Fruit fly (Drosophila melanogaster) S2 (cell line): ENCODE data around the gene CG15252.

Source experiments
- CG8478 ChIP-seq: fragments of >200 bp; optimal IDR thresholded peaks from 2 replicates; lab custom pipeline; 2018
- CTCF ChIP-seq, 2 experiments: fragments of >200 bp; optimal IDR thresholded peaks; 2 replicates each; lab custom pipeline; 2018

CG15252 gene

DNA sequence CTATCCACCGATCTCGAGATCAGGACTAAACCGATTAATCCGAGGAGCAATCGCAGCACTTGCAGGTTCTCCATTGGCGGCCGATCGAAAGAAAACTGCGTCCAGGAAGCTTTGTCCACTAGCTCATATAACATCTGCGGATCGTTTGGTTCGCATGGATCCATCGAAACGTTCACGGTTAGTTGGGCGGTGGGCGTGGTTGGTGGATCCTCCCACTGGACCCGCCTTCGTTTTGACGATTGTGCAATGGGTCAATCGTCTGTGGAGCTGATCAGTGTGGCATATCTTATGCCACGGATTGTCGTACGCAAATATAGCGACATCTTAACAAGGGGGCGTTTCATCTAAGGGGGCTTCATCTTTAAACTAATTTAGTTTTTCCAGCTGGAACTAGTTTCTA is at the start of gene CG15252:
CG15252 (minus strand) TSS at position 101 of the 400 bp plus-strand sequence.
- no peak for TF ChIP-seq CG8478
- no peak for TF ChIP-seq CTCF (optimal IDR thresholded peaks at IDR 0.05; lab: Kevin White, UChicago)

DNA sequence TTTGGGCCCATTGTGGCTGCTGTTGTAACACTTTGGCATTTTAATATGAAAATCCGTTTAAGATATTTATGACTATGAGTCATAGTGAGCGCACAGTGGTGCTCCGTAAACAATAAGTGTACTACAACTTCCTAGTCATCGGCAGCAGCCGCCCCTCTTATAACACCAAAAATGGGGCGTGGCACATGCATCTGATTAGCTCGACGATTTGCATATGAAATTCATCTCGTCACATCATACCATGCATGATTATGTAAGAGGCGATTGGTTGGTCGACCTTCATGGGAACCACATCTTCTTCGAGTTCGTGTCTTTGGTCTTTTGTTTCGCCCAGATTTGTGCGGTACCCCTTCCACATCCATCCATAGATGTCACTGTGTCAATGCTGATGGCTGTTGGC is 49.4 kb upstream of the CG15252 start:
- TF ChIP-seq CTCF (optimal IDR thresholded peaks at IDR 0.05; lab: Kevin White, UChicago) (no peak), CG8478 (no peak)

DNA sequence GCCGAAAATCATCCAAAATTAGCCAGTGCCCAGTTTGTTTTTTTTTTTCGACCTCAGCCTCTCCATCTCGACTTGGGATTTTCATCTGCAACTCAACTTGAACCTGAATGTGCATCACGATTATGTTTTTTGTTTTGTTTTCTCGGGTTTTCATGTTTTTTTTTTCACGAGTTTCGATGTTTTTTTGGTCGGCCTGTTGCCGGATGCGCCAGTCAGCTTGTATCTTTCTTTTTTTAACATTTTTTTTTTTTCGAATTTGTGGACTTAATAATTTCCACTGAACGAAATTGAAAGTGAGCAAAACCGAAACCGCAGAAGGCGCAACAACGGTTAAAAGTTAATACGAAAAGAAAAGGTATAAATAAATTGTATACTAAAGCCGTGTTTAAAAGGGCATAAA is 41.4 kb upstream of the CG15252 start:
- TF ChIP-seq CG8478 (no peak), CTCF (optimal IDR thresholded peaks at IDR 0.05; lab: Kevin White, UChicago) (no peak)

DNA sequence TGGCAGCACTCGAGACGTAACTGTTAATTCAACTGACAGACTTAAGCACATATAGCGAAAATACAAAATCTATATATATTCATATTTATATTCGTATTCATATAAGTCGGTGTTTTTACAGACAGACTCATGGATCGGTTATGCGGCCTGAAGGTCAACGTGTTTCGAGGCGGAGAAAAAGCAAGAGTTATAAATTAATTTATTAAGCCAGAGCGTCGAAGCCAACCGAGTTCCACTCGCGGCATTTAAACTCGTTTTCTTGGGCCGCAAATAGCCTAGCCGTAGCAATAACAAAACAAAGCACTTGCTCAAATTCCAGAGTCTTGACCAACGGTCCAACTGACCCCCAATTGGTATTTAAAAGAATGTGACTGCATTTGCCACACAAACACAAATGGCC is 40.5 kb upstream of the CG15252 start:
- TF ChIP-seq CTCF (optimal IDR thresholded peaks at IDR 0.05; lab: Kevin White, UChicago) (no peak), CG8478 (no peak)

DNA sequence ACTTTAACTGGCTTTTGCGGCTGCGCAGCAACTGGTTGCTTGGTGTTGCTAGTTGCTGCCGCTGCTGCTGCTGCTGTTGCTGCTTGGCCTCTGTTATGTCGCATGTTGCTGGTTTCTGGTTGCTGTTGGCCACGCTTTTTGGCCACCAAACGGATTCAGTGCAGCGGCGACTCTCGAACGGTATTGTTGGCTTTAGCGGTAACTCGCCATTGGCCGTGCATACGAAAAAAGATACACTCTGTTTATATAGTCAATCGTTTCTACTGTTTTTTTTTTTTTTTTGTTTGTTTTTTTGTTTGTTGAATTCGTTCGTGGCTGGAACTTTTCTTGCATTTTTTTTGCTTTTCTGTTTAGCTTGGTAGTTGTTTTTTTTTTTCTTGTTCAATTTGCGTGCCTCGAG is 36.4 kb upstream of the CG15252 start, which contains the start of gene Cht6:
Cht6 (plus strand) TSS at position 122 of the 400 bp plus-strand sequence.
- TF ChIP-seq CTCF (optimal IDR thresholded peaks at IDR 0.05; lab: Kevin White, UChicago) (no peak), CG8478 (no peak)

DNA sequence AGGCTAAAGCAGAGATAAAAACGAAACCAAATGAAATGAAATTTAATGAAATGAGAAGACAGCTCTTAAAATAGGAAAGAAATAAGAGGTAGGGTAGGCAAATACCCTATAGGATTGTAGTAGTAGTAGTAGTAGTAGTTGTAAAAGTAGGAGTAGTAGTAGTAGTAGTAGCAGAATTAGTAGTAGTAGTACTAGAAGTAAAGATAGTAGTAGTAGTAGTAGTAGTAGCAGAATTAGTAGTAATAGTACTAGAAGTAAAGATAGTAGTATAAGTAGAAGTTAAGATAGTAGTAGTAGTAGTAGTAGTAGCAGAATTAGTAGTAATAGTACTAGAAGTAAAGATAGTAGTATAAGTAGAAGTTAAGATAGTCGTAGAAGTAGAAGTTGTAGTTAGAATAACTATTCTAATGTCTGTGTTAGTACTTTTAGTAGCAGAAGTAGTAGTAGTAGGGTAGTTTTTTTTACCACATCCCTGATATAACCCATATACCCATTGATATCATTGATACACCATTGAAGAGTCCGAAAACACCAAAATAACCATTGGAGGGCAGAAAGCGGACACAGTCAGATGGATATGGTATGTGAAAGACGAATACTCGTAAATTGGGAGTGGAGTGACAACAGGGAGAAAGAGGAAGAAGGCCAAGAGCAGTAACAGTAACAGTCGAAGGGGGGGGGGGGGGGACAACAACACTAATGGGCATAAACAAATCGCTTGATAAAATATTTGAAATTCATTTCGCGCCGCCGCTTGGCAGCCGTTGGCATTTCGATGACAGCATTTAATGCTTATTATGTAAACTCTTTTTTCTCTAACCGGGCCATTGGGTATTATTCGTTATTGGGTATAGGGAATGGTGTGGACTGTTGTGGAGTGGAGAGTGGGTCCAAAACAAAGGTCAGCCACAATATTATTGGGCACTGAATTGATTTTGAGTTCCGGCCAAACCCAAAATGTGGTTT is 34.7 kb upstream of the CG15252 start:
- no peak for TF ChIP-seq CG8478
- no peak for TF ChIP-seq CTCF (optimal IDR thresholded peaks at IDR 0.05; lab: Kevin White, UChicago)

DNA sequence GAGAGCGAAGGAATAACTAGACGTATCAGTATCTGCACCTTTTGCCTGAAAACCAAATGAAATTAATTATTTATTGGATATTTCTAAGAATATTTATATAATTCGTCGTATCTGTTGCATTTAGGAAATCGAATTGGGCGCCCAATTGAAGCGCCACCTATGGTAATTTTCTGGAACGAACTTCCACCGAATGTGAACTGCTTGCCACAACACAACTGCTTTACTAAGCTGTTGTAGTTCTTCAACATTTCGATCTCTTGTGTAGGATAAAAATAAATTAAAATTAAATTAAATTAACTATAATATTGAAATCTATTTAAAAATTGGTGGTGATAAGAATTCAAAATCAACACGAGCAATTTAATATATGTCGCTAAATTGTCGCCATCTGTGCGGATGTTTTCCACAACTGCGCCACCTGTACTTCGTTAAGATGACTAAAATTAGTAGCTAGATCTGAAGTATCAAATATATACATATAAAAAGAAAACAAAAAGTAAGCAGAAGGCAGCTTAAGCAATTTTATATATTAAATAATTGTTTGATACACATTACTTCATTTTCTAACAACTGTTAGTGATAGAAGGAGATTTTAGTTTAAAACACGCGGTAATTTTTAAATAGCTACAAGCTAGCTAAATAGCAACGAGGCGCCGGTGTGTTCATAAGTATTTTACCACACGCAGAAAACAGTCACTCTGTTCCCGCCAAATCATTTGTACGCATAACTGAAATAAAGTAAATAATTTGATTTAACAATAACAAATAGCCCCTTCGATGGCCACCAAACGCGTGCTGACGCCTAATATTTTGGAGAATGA is 29.6 kb upstream of the CG15252 start, which contains the start of gene Dna2:
Dna2 (plus strand) TSS at position 688 of the 821 bp plus-strand sequence.
- TF ChIP-seq CTCF (optimal IDR thresholded peaks at IDR 0.05; lab: Kevin White, UChicago): peak; percentile 19 to 86
- no peak for TF ChIP-seq CG8478

DNA sequence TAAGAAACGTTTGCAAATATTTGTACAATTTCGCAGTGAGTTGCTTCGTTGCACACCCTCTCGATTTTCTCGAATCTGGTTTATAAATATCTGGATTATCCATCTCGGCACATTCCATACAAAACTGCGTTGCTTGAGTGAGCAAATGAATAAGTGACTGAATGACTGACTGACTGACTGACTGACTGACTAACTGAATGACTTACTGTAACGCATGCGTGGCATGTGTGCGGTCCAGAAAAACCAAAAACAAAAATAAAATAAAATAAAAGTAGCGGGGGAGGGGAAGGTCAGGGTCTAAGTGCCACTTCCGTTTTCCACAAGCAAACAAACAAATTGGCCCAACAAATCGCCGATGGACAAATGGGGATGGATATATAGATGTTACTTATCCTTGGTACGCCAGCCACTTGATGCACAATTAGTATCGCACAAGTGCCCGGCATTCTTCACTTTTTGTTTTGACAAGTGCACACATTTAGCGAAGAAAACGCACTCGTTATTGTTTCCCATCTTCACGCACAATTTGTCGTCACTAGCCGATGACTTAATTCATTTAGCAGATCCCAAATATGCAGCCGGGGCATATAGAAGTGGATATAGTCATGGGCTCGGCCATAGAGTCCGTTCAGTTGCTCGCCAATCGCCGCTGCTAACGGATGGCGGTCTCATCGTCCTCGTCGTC is 28.4 kb upstream of the CG15252 start, which contains the start of gene CG33557:
CG33557 (plus strand) TSS at position 635 of the 685 bp plus-strand sequence.
- TF ChIP-seq CTCF (optimal IDR thresholded peaks at IDR 0.05; lab: Kevin White, UChicago): no peak
- no peak for TF ChIP-seq CG8478

DNA sequence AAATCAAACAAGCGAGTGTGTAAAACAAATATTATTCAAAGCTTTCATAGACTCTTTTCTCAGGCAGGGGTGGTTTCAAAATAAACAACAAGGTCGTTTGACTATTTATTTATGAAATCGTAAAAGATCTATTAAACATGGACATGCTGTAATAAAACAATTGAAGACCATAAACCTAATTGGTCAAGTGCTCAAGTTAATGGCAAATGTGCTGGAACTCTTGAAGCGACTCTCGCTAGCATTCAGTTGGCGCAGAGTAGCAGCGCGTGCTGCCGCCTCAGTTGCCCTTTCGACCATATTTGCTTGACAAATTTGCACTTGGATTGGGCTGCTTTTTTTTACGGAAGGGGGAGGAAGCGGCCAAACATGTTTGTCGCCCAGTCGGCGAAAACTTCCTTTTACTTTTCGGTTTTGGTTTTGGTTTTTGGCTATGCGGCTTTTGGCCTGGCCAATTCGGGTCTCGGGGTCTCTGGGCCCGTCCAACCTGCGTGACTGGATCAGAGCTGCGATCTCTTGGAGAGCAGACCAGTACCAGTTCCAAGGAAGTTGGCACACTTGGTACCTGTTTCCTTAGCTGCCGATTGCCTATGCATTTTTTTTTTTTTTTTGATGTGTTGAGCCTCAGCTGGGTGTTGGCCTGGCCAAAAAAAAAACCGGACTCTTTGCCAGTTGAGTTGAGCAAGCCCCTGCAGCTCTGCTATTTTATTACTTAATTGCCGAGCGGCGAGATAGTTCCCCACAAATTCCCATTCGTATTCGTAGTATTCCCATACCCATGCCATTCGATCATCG is 13.3 kb upstream of the CG15252 start:
- TF ChIP-seq CTCF (optimal IDR thresholded peaks at IDR 0.05; lab: Kevin White, UChicago) (no peak), CG8478 (no peak)

DNA sequence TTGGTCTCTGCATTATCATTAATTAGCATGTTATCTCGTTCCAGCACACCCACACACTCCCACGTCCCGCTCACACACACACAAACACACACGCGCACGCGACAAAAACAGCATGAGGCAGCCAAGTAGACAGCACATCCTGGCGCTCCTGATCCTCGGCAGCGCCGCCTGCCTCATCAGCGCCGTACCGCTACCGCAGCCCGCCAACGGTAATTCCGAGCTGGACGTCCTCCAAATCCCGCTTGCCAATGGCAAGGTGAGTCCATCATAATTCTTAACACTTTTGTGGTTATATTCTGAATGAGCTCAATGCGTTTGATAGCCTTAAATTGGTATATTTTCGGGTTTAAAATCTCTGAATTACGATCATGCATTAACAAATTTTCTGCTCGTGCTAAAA is 12.6 kb upstream of the CG15252 start:
- TF ChIP-seq CG8478 (no peak), CTCF (optimal IDR thresholded peaks at IDR 0.05; lab: Kevin White, UChicago) (no peak)

DNA sequence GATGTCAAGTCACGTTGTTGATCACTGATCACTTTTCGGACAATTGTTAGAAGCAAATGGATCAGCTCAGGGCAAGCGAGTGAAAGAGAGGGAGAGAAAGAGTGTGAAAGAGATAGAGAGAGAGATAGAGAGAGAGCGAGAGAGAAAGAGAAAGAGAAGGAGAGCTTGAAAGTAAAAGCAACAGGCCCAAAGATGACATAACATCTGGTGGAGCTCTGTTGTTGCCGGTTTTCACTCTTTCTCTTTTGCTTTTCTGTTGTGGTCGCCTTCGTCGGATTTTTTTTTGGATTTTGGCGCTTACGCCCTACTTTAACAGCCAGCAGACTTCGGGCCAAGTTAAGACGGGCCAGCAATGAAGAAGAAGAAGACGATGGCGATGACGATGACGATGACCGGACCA is 10.6 kb upstream of the CG15252 start:
- no peak for TF ChIP-seq CTCF (optimal IDR thresholded peaks at IDR 0.05; lab: Kevin White, UChicago)
- TF ChIP-seq CG8478: no peak

DNA sequence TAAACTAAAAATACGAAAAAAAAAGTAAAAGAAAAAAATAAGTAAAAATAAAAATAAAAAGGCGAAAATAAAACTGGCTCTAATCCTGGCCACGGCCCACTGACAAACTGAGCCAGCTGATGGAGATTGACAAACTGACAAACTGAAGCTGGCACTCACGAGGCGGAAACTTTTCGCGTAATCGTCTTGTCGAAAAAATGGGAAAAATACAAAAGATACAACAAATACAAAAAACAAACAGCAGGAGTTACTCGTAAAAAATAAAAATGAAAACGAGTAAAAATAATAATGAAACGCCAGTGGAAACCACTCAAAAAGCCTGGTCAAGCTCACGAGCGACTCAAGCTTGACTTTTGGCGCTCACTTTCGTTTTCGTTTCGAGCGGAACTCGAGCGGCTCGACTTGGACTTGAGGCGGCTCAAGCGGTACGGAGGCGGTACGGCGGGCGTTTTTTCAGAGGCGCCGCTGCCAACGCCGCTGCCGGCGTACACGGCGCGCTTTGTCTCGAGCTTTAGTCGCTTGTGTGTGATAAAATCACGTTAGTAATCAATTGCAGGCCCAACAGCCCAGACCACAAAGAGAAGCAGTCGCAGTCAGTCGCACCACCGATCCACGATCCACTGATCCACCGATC is 8.9 kb upstream of the CG15252 start, which contains the start of gene CG32694:
CG32694 (plus strand) TSS at position 537 of the 634 bp plus-strand sequence.
- TF ChIP-seq CG8478: no peak
- TF ChIP-seq CTCF (optimal IDR thresholded peaks at IDR 0.05; lab: Kevin White, UChicago): no peak

DNA sequence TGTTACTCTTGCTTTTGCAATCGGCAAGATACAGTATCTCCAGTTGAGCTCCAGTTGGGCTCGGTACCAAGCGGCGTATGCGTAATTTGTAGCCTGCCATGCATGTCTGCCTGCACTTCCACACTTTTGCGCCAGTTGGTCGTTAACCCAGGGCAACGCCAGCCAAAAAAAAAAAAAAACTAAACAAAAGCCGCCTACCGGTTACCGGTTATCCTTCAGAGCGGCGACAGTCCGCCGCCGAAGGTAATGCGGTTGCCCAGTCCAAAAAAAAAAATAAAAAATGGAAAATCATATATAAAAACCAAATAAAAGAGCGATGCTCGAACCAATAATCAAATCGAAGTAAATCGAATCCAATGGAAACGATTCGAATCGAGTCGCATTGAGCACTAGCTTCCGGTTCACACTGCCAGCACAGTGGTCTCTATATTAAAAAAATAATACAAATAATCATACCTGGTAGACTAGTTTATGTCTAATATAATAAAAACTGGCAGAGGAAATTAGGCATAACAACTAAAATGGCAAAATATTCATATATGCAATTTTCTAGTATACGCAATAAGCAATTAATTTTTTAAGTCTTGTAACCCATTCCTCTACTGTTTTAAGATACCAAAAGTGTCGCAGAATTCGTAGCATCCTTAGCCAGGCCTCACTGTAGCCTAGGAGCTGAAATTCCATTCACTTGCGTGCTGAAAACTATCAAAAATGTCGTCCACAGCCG is 7.2 kb upstream of the CG15252 start:
- no peak for TF ChIP-seq CG8478
- no peak for TF ChIP-seq CTCF (optimal IDR thresholded peaks at IDR 0.05; lab: Kevin White, UChicago)
